Worm (Caenorhabditis elegans) whole organism, L1 larva: Measurements from ENCODE around the gene M116.5.
A peak's percentile ranks its signal among the peaks of the same experiment; 100 is the strongest.
"Not testable (repeated sequence)": the region's sequence is repeated elsewhere in the genome, so short reads cannot be mapped to it uniquely, and the experiment has no call there.

Experiments used
- C16A3.4 ChIP-seq: fragments of 150-350 bp; optimal IDR thresholded peaks from 2 replicates; lab custom pipeline; 2014; ENCODE audit warnings: missing biosample characterization, missing genetic modification characterization
- Y116A8C.19 ChIP-seq: sonication (generic microtip); optimal IDR thresholded peaks from 2 replicates; lab custom pipeline; 2016; ENCODE audit warnings: missing compliant biosample characterization, missing genetic modification characterization, borderline replicate concordance
- alr-1 ChIP-seq: fragments of 200-800 bp; sonication (Bioruptor generic); optimal IDR thresholded peaks from 2 replicates; lab custom pipeline; 2018; ENCODE audit warnings: borderline replicate concordance, mild to moderate bottlenecking, missing genetic modification characterization, missing compliant biosample characterization
- ama-1 ChIP-seq: fragments of 150-350 bp; optimal IDR thresholded peaks from 2 replicates; lab custom pipeline; 2014
- ceh-63 ChIP-seq: fragments of 200-800 bp; sonication (Bioruptor generic); optimal IDR thresholded peaks from 2 replicates; lab custom pipeline; 2018; ENCODE audit warnings: mild to moderate bottlenecking, missing genetic modification characterization, missing compliant biosample characterization
- ceh-82 ChIP-seq, 3 experiments: fragments of 150-350 bp in 1 of 3; sonication (generic microtip) in 2 of 3; optimal IDR thresholded peaks; 2 replicates each; lab custom pipeline; 2014 to 2017; ENCODE audit warnings: missing biosample characterization in 3 of 3, missing genetic modification characterization in 3 of 3
- dsc-1 ChIP-seq: sonication (generic microtip); optimal IDR thresholded peaks from 2 replicates; lab custom pipeline; 2016; ENCODE audit warnings: mild to moderate bottlenecking, missing genetic modification characterization, missing compliant biosample characterization
- egl-13 ChIP-seq: sonication (generic microtip); optimal IDR thresholded peaks from 2 replicates; lab custom pipeline; 2016; ENCODE audit warnings: missing genotype, missing genetic modification reagents, missing genetic modification characterization, missing compliant biosample characterization
- elt-2 ChIP-seq: sonication (generic microtip); optimal IDR thresholded peaks from 2 replicates; lab custom pipeline; 2016; ENCODE audit warnings: missing genetic modification characterization, mild to moderate bottlenecking, inconsistent platforms, missing compliant biosample characterization, missing genetic modification reagents
- ets-5 ChIP-seq: fragments of 200-800 bp; sonication (Bioruptor generic); IDR thresholded peaks from 2 replicates; pipeline ENCODE4 v1.3.6; 2022; ENCODE audit warnings: missing genetic modification characterization, missing compliant biosample characterization
- fkh-4 ChIP-seq: sonication (generic microtip); optimal IDR thresholded peaks from 2 replicates; lab custom pipeline; 2016; ENCODE audit warnings: missing compliant biosample characterization, missing genetic modification characterization, borderline replicate concordance
- fos-1 ChIP-seq: fragments of 150-350 bp; optimal IDR thresholded peaks from 2 replicates; lab custom pipeline; 2014; ENCODE audit warnings: missing biosample characterization, missing genetic modification characterization
- hlh-17 ChIP-seq: fragments of 200-800 bp; sonication (Bioruptor generic); optimal IDR thresholded peaks from 2 replicates; lab custom pipeline; 2018; ENCODE audit warnings: missing genetic modification characterization, mild to moderate bottlenecking, missing compliant biosample characterization, moderate library complexity, borderline replicate concordance
- hlh-4 ChIP-seq: sonication (generic microtip); optimal IDR thresholded peaks from 2 replicates; lab custom pipeline; 2016; ENCODE audit warnings: mild to moderate bottlenecking, missing genetic modification characterization, missing compliant biosample characterization
- irx-1 ChIP-seq: sonication (generic microtip); optimal IDR thresholded peaks from 2 replicates; lab custom pipeline; 2016; ENCODE audit warnings: missing genetic modification characterization, missing compliant biosample characterization
- isw-1 ChIP-seq: fragments of 200-800 bp; sonication (Bioruptor generic); IDR thresholded peaks from 2 replicates; pipeline ENCODE4 v1.3.6; 2022; ENCODE audit warnings: missing genetic modification characterization, missing compliant biosample characterization
- lin-14 ChIP-seq: fragments of 200-800 bp; sonication (Bioruptor generic); optimal IDR thresholded peaks from 2 replicates; lab custom pipeline; 2018; ENCODE audit warnings: mild to moderate bottlenecking, missing genetic modification characterization, moderate library complexity, missing compliant biosample characterization
- lin-15B ChIP-seq: fragments of 150-350 bp; sonication (generic microtip); optimal IDR thresholded peaks from 3 replicates; lab custom pipeline; 2014; ENCODE audit warnings: missing biosample characterization, missing genetic modification characterization
- lin-35 ChIP-seq, 2 experiments: fragments of 150-350 bp; optimal IDR thresholded peaks; 2 replicates each; lab custom pipeline; 2014; ENCODE audit warnings: missing biosample characterization in 2 of 2, missing genetic modification characterization in 2 of 2, missing genetic modification reagents in 2 of 2
- lin-39 ChIP-seq: fragments of 150-350 bp; optimal IDR thresholded peaks from 2 replicates; lab custom pipeline; 2014; ENCODE audit warnings: missing biosample characterization, missing genetic modification reagents, missing genetic modification characterization
- lir-3 ChIP-seq: sonication (generic microtip); optimal IDR thresholded peaks from 2 replicates; lab custom pipeline; 2016; ENCODE audit warnings: mild to moderate bottlenecking, missing genetic modification characterization, moderate library complexity, missing compliant biosample characterization; ENCODE audit not compliant: poor library complexity
- mab-9 ChIP-seq: fragments of 200-800 bp; sonication (Bioruptor generic); IDR thresholded peaks from 2 replicates; pipeline ENCODE4 v1.3.6; 2022; ENCODE audit warnings: missing genetic modification reagents, missing genetic modification characterization, missing compliant biosample characterization
- mep-1 ChIP-seq: fragments of 150-350 bp; optimal IDR thresholded peaks from 2 replicates; lab custom pipeline; 2014; ENCODE audit warnings: missing biosample characterization, missing genetic modification characterization
- nhr-20 ChIP-seq: sonication (generic microtip); optimal IDR thresholded peaks from 2 replicates; lab custom pipeline; 2016; ENCODE audit warnings: mild to moderate bottlenecking, missing genetic modification characterization, missing compliant biosample characterization
- nhr-47 ChIP-seq: sonication (generic microtip); optimal IDR thresholded peaks from 2 replicates; lab custom pipeline; 2016; ENCODE audit warnings: mild to moderate bottlenecking, missing genetic modification characterization, moderate library complexity, missing compliant biosample characterization
- nhr-76 ChIP-seq: sonication (generic microtip); optimal IDR thresholded peaks from 2 replicates; lab custom pipeline; 2017; ENCODE audit warnings: missing biosample characterization, missing genetic modification characterization
- nhr-85 ChIP-seq: sonication (generic microtip); peaks from one replicate; lab custom pipeline; 2016; ENCODE audit warnings: missing genetic modification characterization, inconsistent platforms, missing compliant biosample characterization
- nhr-90 ChIP-seq: sonication (generic microtip); optimal IDR thresholded peaks from 2 replicates; lab custom pipeline; 2016; ENCODE audit warnings: mild to moderate bottlenecking, missing genetic modification characterization, missing compliant biosample characterization; ENCODE audit not compliant: poor library complexity
- pax-3 ChIP-seq: fragments of 200-800 bp; sonication (Bioruptor generic); optimal IDR thresholded peaks from 2 replicates; lab custom pipeline; 2018; ENCODE audit warnings: mild to moderate bottlenecking, missing genetic modification characterization, moderate library complexity, missing compliant biosample characterization
- pqm-1 ChIP-seq: sonication (generic microtip); optimal IDR thresholded peaks from 3 replicates; lab custom pipeline; 2017; ENCODE audit warnings: missing biosample characterization, missing genetic modification characterization
- rnt-1 ChIP-seq: sonication (generic microtip); optimal IDR thresholded peaks from 2 replicates; lab custom pipeline; 2016; ENCODE audit warnings: mild to moderate bottlenecking, missing genetic modification characterization, moderate library complexity, missing compliant biosample characterization
- sox-4 ChIP-seq: sonication (generic microtip); optimal IDR thresholded peaks from 2 replicates; lab custom pipeline; 2016; ENCODE audit warnings: missing genetic modification characterization, missing compliant biosample characterization
- sup-37 ChIP-seq: fragments of 200-800 bp; sonication (Bioruptor generic); optimal IDR thresholded peaks from 2 replicates; lab custom pipeline; 2018; ENCODE audit warnings: mild to moderate bottlenecking, missing genetic modification characterization, missing compliant biosample characterization
- tbx-2 ChIP-seq: sonication (generic microtip); optimal IDR thresholded peaks from 2 replicates; lab custom pipeline; 2016; ENCODE audit warnings: missing genetic modification characterization, missing compliant biosample characterization
- tlp-1 ChIP-seq: fragments of 150-350 bp; optimal IDR thresholded peaks from 2 replicates; lab custom pipeline; 2014; ENCODE audit warnings: missing biosample characterization, missing genetic modification characterization
- unc-62 ChIP-seq: fragments of 150-350 bp; optimal IDR thresholded peaks from 2 replicates; lab custom pipeline; 2014; ENCODE audit warnings: missing biosample characterization, missing genetic modification reagents, missing genetic modification characterization
- unc-86 ChIP-seq: sonication (generic microtip); optimal IDR thresholded peaks from 2 replicates; lab custom pipeline; 2016; ENCODE audit warnings: missing genetic modification characterization, missing compliant biosample characterization
- xbp-1 ChIP-seq: sonication (generic microtip); optimal IDR thresholded peaks from 2 replicates; lab custom pipeline; 2016; ENCODE audit warnings: missing genetic modification characterization, missing compliant biosample characterization
- zag-1 ChIP-seq: fragments of 150-350 bp; optimal IDR thresholded peaks from 2 replicates; lab custom pipeline; 2014; ENCODE audit warnings: missing biosample characterization, missing genetic modification characterization
- zip-4 ChIP-seq: fragments of 200-800 bp; sonication (Bioruptor generic); optimal IDR thresholded peaks from 2 replicates; lab custom pipeline; 2018; ENCODE audit warnings: mild to moderate bottlenecking, missing genetic modification characterization, moderate library complexity, missing compliant biosample characterization
- ztf-4 ChIP-seq: fragments of 150-350 bp; optimal IDR thresholded peaks from 2 replicates; lab custom pipeline; 2014; ENCODE audit warnings: missing biosample characterization, missing genetic modification characterization

Gene M116.5

ce11 chrIV:8389139-8389538, 31.7 kb downstream of the M116.5 start, which contains the start of gene D2096.10:
D2096.10 (minus strand) TSS chrIV:8389239.
- not testable (repeated sequence) for TF ChIP-seq ets-5 (GFP tag; lab: Robert Waterston, UW); rnt-1 (tag; lab: Kevin White, UChicago); unc-62 (GFP tag; lab: Kevin White, UChicago)
- TF ChIP-seq, all 84 proteins: peak for 0; not testable (repeated sequence) for 84

ce11 chrIV:8385662-8386061, 35.2 kb downstream of the M116.5 start:
- TF ChIP-seq nhr-47 (tag; lab: Kevin White, UChicago) (no peak), ama-1 (no peak), egl-13 (tag; lab: Kevin White, UChicago) (no peak), hlh-17 (GFP tag; lab: Kevin White, UChicago) (no peak), alr-1 (no peak), lin-14 (GFP tag; lab: Kevin White, UChicago) (peak; percentile 39), elt-2 (no peak), pqm-1 (tag; lab: Kevin White, UChicago) (no peak), nhr-76 (tag; lab: Kevin White, UChicago) (no peak)

ce11 chrIV:8384737-8385136, 36.1 kb downstream of the M116.5 start:
- no peak for TF ChIP-seq zag-1 (tag; lab: Kevin White, UChicago)
- no peak for TF ChIP-seq lin-15B (tag; lab: Kevin White, UChicago)
- no peak for TF ChIP-seq elt-2
- no peak for TF ChIP-seq zip-4 (GFP tag; lab: Kevin White, UChicago)
- TF ChIP-seq mab-9 (GFP tag; lab: Robert Waterston, UW), result no peak
- TF ChIP-seq irx-1 (tag; lab: Kevin White, UChicago), result no peak
- TF ChIP-seq ama-1, result no peak
- no peak for TF ChIP-seq C16A3.4 (tag; lab: Kevin White, UChicago)
- no peak for TF ChIP-seq lir-3 (tag; lab: Kevin White, UChicago)
- no peak for TF ChIP-seq nhr-90 (tag; lab: Kevin White, UChicago)
- no peak for TF ChIP-seq ceh-82 (tag; optimal IDR thresholded peaks at IDR 0.05; lab: Kevin White, UChicago)
- no peak for TF ChIP-seq sox-4 (tag; lab: Kevin White, UChicago)
- TF ChIP-seq xbp-1 (tag; lab: Kevin White, UChicago), result no peak

DNA sequence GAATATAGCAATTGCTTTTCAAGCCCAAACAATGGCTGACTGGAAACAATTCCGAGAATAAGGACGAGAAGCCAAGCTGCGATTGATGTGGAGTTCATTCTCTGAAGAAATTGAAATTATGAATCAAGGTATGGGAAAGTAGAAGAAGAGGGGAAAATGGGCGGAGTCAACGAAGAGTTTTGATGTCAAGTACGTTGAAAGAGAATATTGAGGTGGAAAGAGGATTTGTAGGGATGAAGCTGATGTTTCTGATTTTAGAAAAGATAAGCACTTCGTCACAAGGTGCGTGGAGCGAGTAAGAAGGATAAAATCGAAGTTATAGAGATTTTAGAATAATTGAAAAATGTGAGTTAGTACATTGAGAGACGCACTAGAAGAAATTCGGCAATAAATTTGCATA, 38.2 kb downstream of the M116.5 start, which contains the start of gene D2096.9:
TSS of gene D2096.9 (minus strand) at position 101 of the 400 bp plus-strand sequence.
- TF ChIP-seq dsc-1, result peak; percentile 45
- TF ChIP-seq unc-62 (GFP tag; lab: Kevin White, UChicago), result no peak

DNA sequence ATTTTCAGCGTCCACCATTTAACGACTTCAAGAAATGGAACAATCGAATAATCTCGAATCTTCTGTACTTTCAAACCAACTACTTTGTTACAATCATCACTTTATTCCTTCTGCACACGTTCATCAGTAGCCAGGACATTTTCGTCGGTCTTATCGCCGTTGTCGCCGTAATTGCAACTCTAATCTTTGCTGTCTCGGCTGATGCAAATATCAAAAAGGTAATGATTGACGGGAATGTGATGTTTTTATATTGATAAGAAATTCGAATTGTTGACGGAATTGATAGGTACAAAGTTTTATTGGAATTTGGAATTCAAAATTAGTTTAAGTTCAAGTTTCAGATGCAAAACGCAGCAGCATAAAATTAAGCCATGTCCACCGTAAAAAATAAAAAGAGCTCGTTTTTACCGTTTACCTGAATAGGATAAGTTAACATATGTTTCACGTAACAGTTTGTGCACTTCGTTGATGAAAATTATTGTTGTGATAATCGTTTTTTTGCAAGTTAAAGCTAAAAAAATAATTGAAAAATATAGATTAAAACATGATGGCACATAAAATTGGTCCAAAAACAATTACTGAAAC, 40.5 kb downstream of the M116.5 start:
- no peak for TF ChIP-seq pax-3
- peak in 1 of 2 experiments; percentile 27 for TF ChIP-seq lin-35 (GFP tag; optimal IDR thresholded peaks at IDR 0.05; lab: Kevin White, UChicago)
- TF ChIP-seq elt-2, result peak; percentile 86
- no peak for TF ChIP-seq nhr-85 (tag; lab: Kevin White, UChicago)
- TF ChIP-seq tlp-1 (tag; lab: Kevin White, UChicago), result no peak
- TF ChIP-seq xbp-1 (tag; lab: Kevin White, UChicago), result no peak
- TF ChIP-seq pqm-1 (tag; lab: Kevin White, UChicago), result peak; percentile 75
- peak; percentile 12 for TF ChIP-seq lin-14 (GFP tag; lab: Kevin White, UChicago)

ce11 chrIV:8379683-8380082, 41.2 kb downstream of the M116.5 start, which contains the start of gene praf-3:
praf-3 (plus strand) TSS chrIV:8379983.
- TF ChIP-seq alr-1 (no peak), fkh-4 (tag; lab: Kevin White, UChicago) (no peak), lin-39 (tag; lab: Kevin White, UChicago) (no peak), zag-1 (tag; lab: Kevin White, UChicago) (no peak), ztf-4 (tag; lab: Kevin White, UChicago) (no peak), tbx-2 (no peak), mep-1 (tag; lab: Kevin White, UChicago) (no peak), unc-86 (tag; lab: Kevin White, UChicago) (no peak), isw-1 (no peak), Y116A8C.19 (tag; lab: Kevin White, UChicago) (no peak), hlh-4 (tag; lab: Kevin White, UChicago) (no peak), ama-1 (no peak), ceh-63 (no peak), zip-4 (GFP tag; lab: Kevin White, UChicago) (no peak), fos-1 (no peak), nhr-20 (tag; lab: Kevin White, UChicago) (no peak), sup-37 (no peak)
